Fruit fly (Drosophila melanogaster) whole organism, prepupa: ENCODE data around the gene Rbm13.

Experiments
- CG10631 ChIP-seq: fragments of 200-800 bp; sonication (Bioruptor generic); optimal IDR thresholded peaks from 2 replicates; lab custom pipeline; 2016; ENCODE audit warnings: missing biosample characterization, missing genetic modification characterization
- CG11294 ChIP-seq: fragments of 200-800 bp; sonication (Bioruptor generic); IDR thresholded peaks from 2 replicates; pipeline ENCODE4 v1.3.6; 2022; ENCODE audit warnings: missing biosample characterization, missing genetic modification characterization
- CG11762 ChIP-seq: fragments of 200-800 bp; sonication (Bioruptor generic); optimal IDR thresholded peaks from 3 replicates; lab custom pipeline; 2016; ENCODE audit warnings: missing biosample characterization, missing genetic modification characterization; ENCODE audit not compliant: insufficient read depth
- CG1621 ChIP-seq: fragments of 200-800 bp; sonication (Bioruptor generic); optimal IDR thresholded peaks from 3 replicates; lab custom pipeline; 2018; ENCODE audit warnings: missing biosample characterization, mild to moderate bottlenecking, missing genetic modification characterization
- CG16779 ChIP-seq: fragments of 200-800 bp; sonication (Bioruptor generic); optimal IDR thresholded peaks from 3 replicates; lab custom pipeline; 2017; ENCODE audit warnings: missing biosample characterization, mild to moderate bottlenecking, missing genetic modification characterization
- CG31627 ChIP-seq: fragments of 200-800 bp; sonication (Bioruptor generic); optimal IDR thresholded peaks from 3 replicates; lab custom pipeline; 2016; ENCODE audit warnings: missing biosample characterization, missing genetic modification characterization
- CG34406 ChIP-seq: fragments of 200-800 bp; sonication (Bioruptor generic); optimal IDR thresholded peaks from 3 replicates; lab custom pipeline; 2016; ENCODE audit warnings: missing biosample characterization, missing genetic modification characterization
- CG6792 ChIP-seq: fragments of 200-800 bp; sonication (Bioruptor generic); optimal IDR thresholded peaks from 3 replicates; lab custom pipeline; 2016; ENCODE audit warnings: missing biosample characterization, missing genetic modification characterization
- CG6808 ChIP-seq: fragments of 200-800 bp; sonication (Bioruptor generic); optimal IDR thresholded peaks from 3 replicates; lab custom pipeline; 2017; ENCODE audit warnings: missing biosample characterization, missing genetic modification characterization, mild to moderate bottlenecking, moderate library complexity, missing genetic modification reagents
- CG8119 ChIP-seq: fragments of 200-800 bp; sonication (Bioruptor generic); IDR thresholded peaks from 3 replicates; pipeline ENCODE4 v1.3.6; 2022; ENCODE audit warnings: missing biosample characterization, missing genetic modification characterization
- CG8632 ChIP-seq: fragments of 200-800 bp; sonication (Bioruptor generic); optimal IDR thresholded peaks from 3 replicates; lab custom pipeline; 2016; ENCODE audit warnings: missing biosample characterization, missing genetic modification characterization
- CG9139 ChIP-seq: fragments of 200-800 bp; sonication (Bioruptor generic); optimal IDR thresholded peaks from 3 replicates; lab custom pipeline; 2017; ENCODE audit warnings: missing biosample characterization, mild to moderate bottlenecking, missing genetic modification characterization
- Eip78C ChIP-seq: fragments of 200-800 bp; sonication (Bioruptor generic); peaks from one replicate; lab custom pipeline; 2016; ENCODE audit warnings: missing biosample characterization, missing genetic modification characterization
- Eip93F ChIP-seq: fragments of 200-800 bp; sonication (Bioruptor generic); optimal IDR thresholded peaks from 2 replicates; lab custom pipeline; 2016; ENCODE audit warnings: missing biosample characterization, mild to moderate bottlenecking, missing genetic modification characterization
- Ets21C ChIP-seq: fragments of 200-800 bp; sonication (Bioruptor generic); optimal IDR thresholded peaks from 3 replicates; lab custom pipeline; 2016; ENCODE audit warnings: missing biosample characterization, missing genetic modification characterization
- Ets96B ChIP-seq: fragments of 200-800 bp; optimal IDR thresholded peaks from 2 replicates; lab custom pipeline; 2019; ENCODE audit warnings: missing biosample characterization, mild to moderate bottlenecking, missing genetic modification characterization, moderate library complexity
- Gug ChIP-seq: fragments of 200-800 bp; sonication (Bioruptor generic); IDR thresholded peaks from 2 replicates; pipeline ENCODE4 v1.3.6; 2022; ENCODE audit warnings: missing biosample characterization, missing genetic modification characterization
- Hr38 ChIP-seq: sonication (Bioruptor generic); optimal IDR thresholded peaks from 2 replicates; lab custom pipeline; 2016; ENCODE audit warnings: missing biosample characterization, missing genetic modification characterization
- Hr39 ChIP-seq: fragments of 200-800 bp; sonication (Bioruptor generic); optimal IDR thresholded peaks from 2 replicates; lab custom pipeline; 2016; ENCODE audit warnings: missing biosample characterization, missing genetic modification characterization
- Sox102F ChIP-seq: fragments of 200-800 bp; sonication (Bioruptor generic); optimal IDR thresholded peaks from 2 replicates; lab custom pipeline; 2016; ENCODE audit warnings: missing biosample characterization, mild to moderate bottlenecking, missing genetic modification characterization
- acj6 ChIP-seq: fragments of 200-800 bp; sonication (Bioruptor generic); optimal IDR thresholded peaks from 3 replicates; lab custom pipeline; 2016; ENCODE audit warnings: missing biosample characterization, missing genetic modification characterization
- cyc ChIP-seq: fragments of 200-800 bp; sonication (Bioruptor generic); optimal IDR thresholded peaks from 3 replicates; lab custom pipeline; 2016; ENCODE audit warnings: missing biosample characterization, missing genetic modification characterization
- dac ChIP-seq: fragments of 200-800 bp; sonication (Bioruptor generic); optimal IDR thresholded peaks from 2 replicates; lab custom pipeline; 2017; ENCODE audit warnings: missing biosample characterization, mild to moderate bottlenecking, missing genetic modification characterization
- dsx ChIP-seq: fragments of 200-800 bp; optimal IDR thresholded peaks from 3 replicates; lab custom pipeline; 2019; ENCODE audit warnings: missing biosample characterization, mild to moderate bottlenecking, missing genetic modification characterization, moderate library complexity; ENCODE audit not compliant: poor library complexity, severe bottlenecking
- fd59A ChIP-seq: fragments of 200-800 bp; sonication (Bioruptor generic); optimal IDR thresholded peaks from 2 replicates; lab custom pipeline; 2017; ENCODE audit warnings: missing biosample characterization, mild to moderate bottlenecking, missing genetic modification characterization, missing genetic modification reagents
- fd85E ChIP-seq: fragments of 200-800 bp; sonication (Bioruptor generic); optimal IDR thresholded peaks from 3 replicates; lab custom pipeline; 2016; ENCODE audit warnings: missing biosample characterization, missing genetic modification characterization
- fkh ChIP-seq: fragments of 200-800 bp; sonication (Bioruptor generic); optimal IDR thresholded peaks from 3 replicates; lab custom pipeline; 2017; ENCODE audit warnings: missing biosample characterization, mild to moderate bottlenecking, missing genetic modification characterization, moderate library complexity
- lz ChIP-seq: fragments of 200-800 bp; sonication (Bioruptor generic); optimal IDR thresholded peaks from 3 replicates; lab custom pipeline; 2016; ENCODE audit warnings: missing biosample characterization, missing genetic modification characterization
- net ChIP-seq: fragments of 200-800 bp; sonication (Bioruptor generic); optimal IDR thresholded peaks from 3 replicates; lab custom pipeline; 2016; ENCODE audit warnings: missing biosample characterization, missing genetic modification characterization
- salr ChIP-seq, 2 experiments: fragments of 200-800 bp; sonication (Bioruptor generic); optimal IDR thresholded peaks; 3 replicates each; lab custom pipeline; 2016 to 2018; ENCODE audit warnings: missing biosample characterization in 2 of 2, missing genetic modification characterization in 2 of 2, mild to moderate bottlenecking in 1 of 2
- vri ChIP-seq: fragments of 200-800 bp; sonication (Bioruptor generic); optimal IDR thresholded peaks from 3 replicates; lab custom pipeline; 2016; ENCODE audit warnings: missing biosample characterization, mild to moderate bottlenecking, missing genetic modification characterization

Gene Rbm13

dm6 chrX:8878967-8879554 is 22.4 kb upstream of the Rbm13 start (continued):
- TF ChIP-seq Sox102F (GFP tag; lab: Kevin White, UChicago) (peak; percentile 8), CG6808 (GFP tag; lab: Kevin White, UChicago) (no peak), Hr39 (GFP tag; lab: Kevin White, UChicago) (peak; percentile 2), CG31627 (no peak), CG1621 (tag; lab: Kevin White, UChicago) (no peak), dsx (GFP tag; lab: Kevin White, UChicago) (peak; percentile 21), net (GFP tag; lab: Kevin White, UChicago) (peak; percentile 57), lz (GFP tag; lab: Kevin White, UChicago) (peak; percentile 4)

dm6 chrX:8881729-8882128 is 19.8 kb upstream of the Rbm13 start:
- TF ChIP-seq vri (GFP tag; lab: Kevin White, UChicago) = peak; percentile 78
- TF ChIP-seq CG16779 (tag; lab: Kevin White, UChicago) = no peak
- no peak for TF ChIP-seq cyc
- no peak for TF ChIP-seq CG11294 (GFP tag; lab: Robert Waterston, UW)
- TF ChIP-seq CG8632 (GFP tag; lab: Kevin White, UChicago) = no peak
- TF ChIP-seq Ets21C (GFP tag; lab: Kevin White, UChicago) = no peak
- no peak for TF ChIP-seq net (GFP tag; lab: Kevin White, UChicago)
- TF ChIP-seq CG10631 (GFP tag; lab: Kevin White, UChicago) = no peak
- TF ChIP-seq, all 60 proteins: peak for 1

- TF ChIP-seq fd59A (GFP tag; lab: Kevin White, UChicago) (no peak), CG6808 (GFP tag; lab: Kevin White, UChicago) (no peak), dac (no peak), CG31627 (no peak), acj6 (GFP tag; lab: Kevin White, UChicago) (no peak), Hr39 (GFP tag; lab: Kevin White, UChicago) (no peak), Gug (no peak), fd85E (GFP tag; lab: Kevin White, UChicago) (no peak), CG8119 (GFP tag; lab: Robert Waterston, UW) (no peak), CG9139 (GFP tag; lab: Kevin White, UChicago) (no peak), dsx (GFP tag; lab: Kevin White, UChicago) (no peak), lz (GFP tag; lab: Kevin White, UChicago) (no peak), salr (GFP tag; optimal IDR thresholded peaks at IDR 0.05; lab: Kevin White, UChicago) (no peak)
These were observed 18.1 kb upstream of the Rbm13 start for dm6 chrX:8883388-8883787.

dm6 chrX:8883954-8884353 is 17.5 kb upstream of the Rbm13 start:
- TF ChIP-seq CG6792 (GFP tag; lab: Kevin White, UChicago) = no peak
- TF ChIP-seq Hr38 (GFP tag; lab: Kevin White, UChicago) = no peak
- no peak for TF ChIP-seq fd59A (GFP tag; lab: Kevin White, UChicago)
- no peak for TF ChIP-seq net (GFP tag; lab: Kevin White, UChicago)
- no peak for TF ChIP-seq CG11762 (GFP tag; lab: Kevin White, UChicago)
- no peak for TF ChIP-seq Ets96B (tag; lab: Kevin White, UChicago)
- peak; percentile 60 for TF ChIP-seq Eip78C (GFP tag; lab: Kevin White, UChicago)
- TF ChIP-seq fkh (GFP tag; lab: Kevin White, UChicago) = peak; percentile 6
- no peak for TF ChIP-seq CG34406 (GFP tag; lab: Kevin White, UChicago)

dm6 chrX:8884678-8885077 is 16.8 kb upstream of the Rbm13 start:
- TF ChIP-seq Eip93F (GFP tag; lab: Kevin White, UChicago) (no peak), vri (GFP tag; lab: Kevin White, UChicago) (peak; percentile 58), Eip78C (GFP tag; lab: Kevin White, UChicago) (peak; percentile 4)
- TF ChIP-seq, all 60 proteins: peak for 2
